Fruit fly (Drosophila melanogaster) whole organism, prepupa: ENCODE results near the gene CG14400.

Experiments
- Blimp-1 ChIP-seq: fragments of 200-800 bp; sonication (Bioruptor generic); optimal IDR thresholded peaks from 3 replicates; lab custom pipeline; 2017; ENCODE audit warnings: missing biosample characterization, missing genetic modification characterization, mild to moderate bottlenecking, moderate library complexity, missing genetic modification reagents
- CG10669 ChIP-seq: fragments of 200-800 bp; sonication (Bioruptor generic); optimal IDR thresholded peaks from 3 replicates; lab custom pipeline; 2018; ENCODE audit warnings: missing biosample characterization, mild to moderate bottlenecking, missing genetic modification characterization, moderate library complexity
- CG11294 ChIP-seq: fragments of 200-800 bp; sonication (Bioruptor generic); IDR thresholded peaks from 2 replicates; pipeline ENCODE4 v1.3.6; 2022; ENCODE audit warnings: missing biosample characterization, missing genetic modification characterization
- CG11762 ChIP-seq: fragments of 200-800 bp; sonication (Bioruptor generic); optimal IDR thresholded peaks from 3 replicates; lab custom pipeline; 2016; ENCODE audit warnings: missing biosample characterization, missing genetic modification characterization; ENCODE audit not compliant: insufficient read depth
- CG1621 ChIP-seq: fragments of 200-800 bp; sonication (Bioruptor generic); optimal IDR thresholded peaks from 3 replicates; lab custom pipeline; 2018; ENCODE audit warnings: missing biosample characterization, mild to moderate bottlenecking, missing genetic modification characterization
- CG16779 ChIP-seq: fragments of 200-800 bp; sonication (Bioruptor generic); optimal IDR thresholded peaks from 3 replicates; lab custom pipeline; 2017; ENCODE audit warnings: missing biosample characterization, mild to moderate bottlenecking, missing genetic modification characterization
- CG3032 ChIP-seq: fragments of 200-800 bp; optimal IDR thresholded peaks from 2 replicates; lab custom pipeline; 2019; ENCODE audit warnings: missing biosample characterization, mild to moderate bottlenecking, missing genetic modification characterization, moderate library complexity
- CG31627 ChIP-seq: fragments of 200-800 bp; sonication (Bioruptor generic); optimal IDR thresholded peaks from 3 replicates; lab custom pipeline; 2016; ENCODE audit warnings: missing biosample characterization, missing genetic modification characterization
- CG32006 ChIP-seq: fragments of 200-800 bp; sonication (Bioruptor generic); optimal IDR thresholded peaks from 3 replicates; lab custom pipeline; 2017; ENCODE audit warnings: missing biosample characterization, mild to moderate bottlenecking, missing genetic modification characterization
- CG34406 ChIP-seq: fragments of 200-800 bp; sonication (Bioruptor generic); optimal IDR thresholded peaks from 3 replicates; lab custom pipeline; 2016; ENCODE audit warnings: missing biosample characterization, missing genetic modification characterization
- CG3919 ChIP-seq: fragments of 200-800 bp; sonication (Bioruptor generic); optimal IDR thresholded peaks from 3 replicates; lab custom pipeline; 2016; ENCODE audit warnings: missing biosample characterization, missing genetic modification characterization
- CG6276 ChIP-seq: fragments of 200-800 bp; sonication (Bioruptor generic); optimal IDR thresholded peaks from 2 replicates; lab custom pipeline; 2017; ENCODE audit warnings: missing biosample characterization, mild to moderate bottlenecking, missing genetic modification characterization
- CG6792 ChIP-seq: fragments of 200-800 bp; sonication (Bioruptor generic); optimal IDR thresholded peaks from 3 replicates; lab custom pipeline; 2016; ENCODE audit warnings: missing biosample characterization, missing genetic modification characterization
- CG6808 ChIP-seq: fragments of 200-800 bp; sonication (Bioruptor generic); optimal IDR thresholded peaks from 3 replicates; lab custom pipeline; 2017; ENCODE audit warnings: missing biosample characterization, missing genetic modification characterization, mild to moderate bottlenecking, moderate library complexity, missing genetic modification reagents
- CG8119 ChIP-seq: fragments of 200-800 bp; sonication (Bioruptor generic); IDR thresholded peaks from 3 replicates; pipeline ENCODE4 v1.3.6; 2022; ENCODE audit warnings: missing biosample characterization, missing genetic modification characterization
- CG8319 ChIP-seq: fragments of 200-800 bp; sonication (Bioruptor generic); optimal IDR thresholded peaks from 3 replicates; lab custom pipeline; 2016; ENCODE audit warnings: missing biosample characterization, missing genetic modification characterization
- CG9139 ChIP-seq: fragments of 200-800 bp; sonication (Bioruptor generic); optimal IDR thresholded peaks from 3 replicates; lab custom pipeline; 2017; ENCODE audit warnings: missing biosample characterization, mild to moderate bottlenecking, missing genetic modification characterization
- Eip75B ChIP-seq: fragments of 200-800 bp; sonication (Bioruptor generic); optimal IDR thresholded peaks from 3 replicates; lab custom pipeline; 2016; ENCODE audit warnings: missing biosample characterization, missing genetic modification characterization
- Eip78C ChIP-seq: fragments of 200-800 bp; sonication (Bioruptor generic); peaks from one replicate; lab custom pipeline; 2016; ENCODE audit warnings: missing biosample characterization, missing genetic modification characterization
- Ets21C ChIP-seq: fragments of 200-800 bp; sonication (Bioruptor generic); optimal IDR thresholded peaks from 3 replicates; lab custom pipeline; 2016; ENCODE audit warnings: missing biosample characterization, missing genetic modification characterization
- Hr38 ChIP-seq: sonication (Bioruptor generic); optimal IDR thresholded peaks from 2 replicates; lab custom pipeline; 2016; ENCODE audit warnings: missing biosample characterization, missing genetic modification characterization
- Hr39 ChIP-seq: fragments of 200-800 bp; sonication (Bioruptor generic); optimal IDR thresholded peaks from 2 replicates; lab custom pipeline; 2016; ENCODE audit warnings: missing biosample characterization, missing genetic modification characterization
- Hr4 ChIP-seq: fragments of 200-800 bp; sonication (Bioruptor generic); optimal IDR thresholded peaks from 3 replicates; lab custom pipeline; 2016; ENCODE audit warnings: missing biosample characterization, missing genetic modification characterization
- Smox ChIP-seq: fragments of 200-800 bp; sonication (Bioruptor generic); optimal IDR thresholded peaks from 3 replicates; lab custom pipeline; 2016; ENCODE audit warnings: missing biosample characterization, missing genetic modification characterization
- Sox102F ChIP-seq: fragments of 200-800 bp; sonication (Bioruptor generic); optimal IDR thresholded peaks from 2 replicates; lab custom pipeline; 2016; ENCODE audit warnings: missing biosample characterization, mild to moderate bottlenecking, missing genetic modification characterization
- Sox14 ChIP-seq: fragments of 200-800 bp; sonication (Bioruptor generic); optimal IDR thresholded peaks from 3 replicates; lab custom pipeline; 2016; ENCODE audit warnings: missing biosample characterization, missing genetic modification characterization
- dac ChIP-seq: fragments of 200-800 bp; sonication (Bioruptor generic); optimal IDR thresholded peaks from 2 replicates; lab custom pipeline; 2017; ENCODE audit warnings: missing biosample characterization, mild to moderate bottlenecking, missing genetic modification characterization
- dsx ChIP-seq: fragments of 200-800 bp; optimal IDR thresholded peaks from 3 replicates; lab custom pipeline; 2019; ENCODE audit warnings: missing biosample characterization, mild to moderate bottlenecking, missing genetic modification characterization, moderate library complexity; ENCODE audit not compliant: poor library complexity, severe bottlenecking
- fd59A ChIP-seq: fragments of 200-800 bp; sonication (Bioruptor generic); optimal IDR thresholded peaks from 2 replicates; lab custom pipeline; 2017; ENCODE audit warnings: missing biosample characterization, mild to moderate bottlenecking, missing genetic modification characterization, missing genetic modification reagents
- fd85E ChIP-seq: fragments of 200-800 bp; sonication (Bioruptor generic); optimal IDR thresholded peaks from 3 replicates; lab custom pipeline; 2016; ENCODE audit warnings: missing biosample characterization, missing genetic modification characterization
- net ChIP-seq: fragments of 200-800 bp; sonication (Bioruptor generic); optimal IDR thresholded peaks from 3 replicates; lab custom pipeline; 2016; ENCODE audit warnings: missing biosample characterization, missing genetic modification characterization
- pdm3 ChIP-seq: fragments of 200-800 bp; sonication (Bioruptor generic); optimal IDR thresholded peaks from 3 replicates; lab custom pipeline; 2016; ENCODE audit warnings: missing biosample characterization, missing genetic modification characterization
- salr ChIP-seq, 2 experiments: fragments of 200-800 bp; sonication (Bioruptor generic); optimal IDR thresholded peaks; 3 replicates each; lab custom pipeline; 2016 to 2018; ENCODE audit warnings: missing biosample characterization in 2 of 2, missing genetic modification characterization in 2 of 2, mild to moderate bottlenecking in 1 of 2
- spab ChIP-seq: fragments of 200-800 bp; sonication (Bioruptor generic); optimal IDR thresholded peaks from 2 replicates; lab custom pipeline; 2017; ENCODE audit warnings: missing biosample characterization, mild to moderate bottlenecking, missing genetic modification characterization, missing genetic modification reagents
- ss ChIP-seq, 2 experiments: fragments of 200-800 bp; sonication (Bioruptor generic); optimal IDR thresholded peaks; 2 replicates in 1 of 2; 3 replicates in 1 of 2; lab custom pipeline; 2017 to 2018; ENCODE audit warnings: mild to moderate bottlenecking in 2 of 2, missing biosample characterization in 2 of 2, missing genetic modification characterization in 2 of 2, moderate library complexity in 1 of 2
- svp ChIP-seq: fragments of 200-800 bp; sonication (Bioruptor generic); peaks from one replicate; lab custom pipeline; 2016; ENCODE audit warnings: missing biosample characterization, missing genetic modification characterization
- vri ChIP-seq: fragments of 200-800 bp; sonication (Bioruptor generic); optimal IDR thresholded peaks from 3 replicates; lab custom pipeline; 2016; ENCODE audit warnings: missing biosample characterization, mild to moderate bottlenecking, missing genetic modification characterization

The CG14400 gene

DNA sequence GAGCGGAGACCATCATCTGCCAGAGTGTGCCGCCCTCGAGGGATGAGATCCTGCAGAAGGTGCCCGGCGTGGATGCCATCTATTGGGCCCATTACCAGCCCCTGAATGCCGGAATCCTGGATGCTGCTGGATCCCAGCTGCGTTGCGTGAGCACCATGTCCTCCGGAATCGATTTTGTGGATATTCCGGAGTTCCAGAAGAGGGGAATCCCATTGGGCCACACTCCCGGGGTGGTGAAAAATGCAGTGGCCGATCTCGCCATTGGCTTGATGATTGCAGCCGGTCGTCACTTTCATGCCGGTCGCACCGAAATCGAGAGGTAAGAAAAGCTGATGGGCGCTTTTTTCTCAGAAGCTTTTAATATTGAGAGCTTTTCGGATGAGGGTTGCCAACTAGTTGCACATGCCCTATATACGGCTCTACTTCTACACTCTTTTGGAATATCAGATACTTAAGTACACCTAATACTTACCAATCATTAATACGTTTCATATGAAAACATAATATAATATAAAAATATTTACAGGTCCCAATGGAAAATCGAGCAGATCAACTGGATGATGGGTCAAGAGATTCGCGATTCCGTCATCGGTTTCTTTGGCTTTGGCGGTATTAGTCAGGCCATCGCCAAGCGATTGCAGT is 27.8 kb downstream of the CG14400 start (continued):
- no peak for TF ChIP-seq CG10669 (GFP tag; lab: Kevin White, UChicago)
- no peak for TF ChIP-seq CG8119 (GFP tag; lab: Robert Waterston, UW)
- TF ChIP-seq dsx (GFP tag; lab: Kevin White, UChicago), result no peak
- TF ChIP-seq CG32006, result no peak
- no peak for TF ChIP-seq ss (GFP tag; optimal IDR thresholded peaks at IDR 0.05; lab: Kevin White, UChicago)
- TF ChIP-seq dac (GFP tag; lab: Kevin White, UChicago), result no peak
- no peak for TF ChIP-seq CG34406 (GFP tag; lab: Kevin White, UChicago)
- TF ChIP-seq CG9139 (GFP tag; lab: Kevin White, UChicago), result no peak
- peak; percentile 50 for TF ChIP-seq Eip78C (GFP tag; lab: Kevin White, UChicago)
- TF ChIP-seq Eip75B (GFP tag; lab: Kevin White, UChicago), result peak; percentile 2
- no peak for TF ChIP-seq fd59A
- TF ChIP-seq pdm3 (GFP tag; lab: Kevin White, UChicago), result peak; percentile 23
- no peak for TF ChIP-seq Sox14 (GFP tag; lab: Kevin White, UChicago)
- TF ChIP-seq CG11294, result no peak
- no peak for TF ChIP-seq Blimp-1
- no peak for TF ChIP-seq CG31627 (GFP tag; lab: Kevin White, UChicago)
- no peak for TF ChIP-seq CG16779
- TF ChIP-seq salr (GFP tag; optimal IDR thresholded peaks at IDR 0.05; lab: Kevin White, UChicago), result no peak
- no peak for TF ChIP-seq net (GFP tag; lab: Kevin White, UChicago)
- no peak for TF ChIP-seq CG1621 (tag; lab: Kevin White, UChicago)
- TF ChIP-seq fd85E (GFP tag; lab: Kevin White, UChicago), result no peak
- TF ChIP-seq CG6808 (GFP tag; lab: Kevin White, UChicago), result no peak
- TF ChIP-seq CG6792 (GFP tag; lab: Kevin White, UChicago), result no peak
- no peak for TF ChIP-seq Ets21C (GFP tag; lab: Kevin White, UChicago)

DNA sequence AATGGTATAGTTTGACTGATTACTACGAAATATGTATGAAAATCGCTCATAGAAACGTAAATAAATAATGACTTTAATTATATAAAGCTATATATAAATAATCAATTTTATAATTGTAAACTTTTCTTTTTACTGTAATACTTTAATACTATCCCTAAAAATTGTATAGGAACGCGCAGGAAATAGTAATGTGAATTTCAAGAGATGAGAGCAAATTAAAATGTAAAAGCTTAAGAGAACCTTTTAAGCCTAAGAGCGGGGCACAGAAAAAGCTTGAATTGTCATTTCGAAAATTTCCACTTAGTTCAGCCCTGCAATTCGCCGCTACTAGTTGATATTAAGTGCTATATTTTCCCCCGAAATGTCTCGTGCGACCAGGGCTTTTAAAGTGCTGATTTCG is 28.4 kb downstream of the CG14400 start, which contains the start of gene CG31673:
TSS of gene CG31673 (plus strand) at position 301 of the 400 bp plus-strand sequence.
- TF ChIP-seq Sox102F (GFP tag; lab: Kevin White, UChicago), result no peak
- no peak for TF ChIP-seq CG32006
- no peak for TF ChIP-seq CG3919 (GFP tag; lab: Kevin White, UChicago)
- TF ChIP-seq salr (GFP tag; optimal IDR thresholded peaks at IDR 0.05; lab: Kevin White, UChicago), result no peak
- TF ChIP-seq CG8319 (GFP tag; lab: Kevin White, UChicago), result no peak
- no peak for TF ChIP-seq CG6808 (GFP tag; lab: Kevin White, UChicago)
- TF ChIP-seq Hr4, result no peak
- TF ChIP-seq Hr38 (GFP tag; lab: Kevin White, UChicago), result no peak
- no peak for TF ChIP-seq dsx (GFP tag; lab: Kevin White, UChicago)
- TF ChIP-seq CG1621 (tag; lab: Kevin White, UChicago), result no peak
- no peak for TF ChIP-seq CG8119 (GFP tag; lab: Robert Waterston, UW)
- TF ChIP-seq Hr39 (GFP tag; lab: Kevin White, UChicago), result no peak
- TF ChIP-seq Smox (GFP tag; lab: Kevin White, UChicago), result no peak
- no peak for TF ChIP-seq Eip78C (GFP tag; lab: Kevin White, UChicago)
- no peak for TF ChIP-seq pdm3 (GFP tag; lab: Kevin White, UChicago)
- no peak for TF ChIP-seq CG6276 (GFP tag; lab: Kevin White, UChicago)
- no peak for TF ChIP-seq svp (GFP tag; lab: Kevin White, UChicago)
- no peak for TF ChIP-seq CG3032 (tag; lab: Kevin White, UChicago)
- no peak for TF ChIP-seq CG6792 (GFP tag; lab: Kevin White, UChicago)

DNA sequence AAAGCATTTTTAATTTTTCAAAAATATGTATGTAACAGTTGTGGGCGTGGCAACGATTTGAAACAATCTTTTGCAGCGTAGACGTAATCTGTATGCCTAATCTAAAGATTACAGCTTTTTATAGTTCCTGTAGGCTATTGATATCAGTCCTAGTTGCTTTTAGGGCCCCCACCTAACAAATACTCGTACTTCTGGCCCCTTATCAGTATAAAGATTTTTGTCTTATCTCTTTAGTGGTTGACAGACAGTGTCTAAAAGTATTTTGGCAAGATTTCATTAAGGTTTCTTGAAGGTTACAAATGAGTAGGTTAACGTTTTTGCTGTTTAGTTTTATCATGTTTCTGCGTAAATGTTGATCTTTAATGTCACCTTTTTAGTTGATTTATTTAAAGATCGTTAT is 29.0 kb downstream of the CG14400 start:
- TF ChIP-seq Hr38 (GFP tag; lab: Kevin White, UChicago) (no peak), spab (GFP tag; lab: Kevin White, UChicago) (no peak), CG11294 (no peak), salr (GFP tag; optimal IDR thresholded peaks at IDR 0.05; lab: Kevin White, UChicago) (no peak), CG11762 (GFP tag; lab: Kevin White, UChicago) (no peak), vri (no peak)
